Worm (Caenorhabditis elegans) whole organism, midembryonic: ENCODE results near the gene cup-5.

Experiments used
- cog-1 ChIP-seq: sonication (generic microtip); optimal IDR thresholded peaks from 2 replicates; lab custom pipeline; 2016; ENCODE audit warnings: missing genetic modification characterization, missing compliant biosample characterization
- flt-1 ChIP-seq: fragments of 200-800 bp; sonication (Bioruptor generic); IDR thresholded peaks from 2 replicates; pipeline ENCODE4 v1.3.6; 2022; ENCODE audit warnings: missing genetic modification characterization, missing compliant biosample characterization
- ref-1 ChIP-seq: fragments of 200-800 bp; sonication (Bioruptor generic); conservative IDR thresholded peaks from 2 replicates; pipeline ENCODE4 v1.3.6; 2022; ENCODE audit warnings: missing genetic modification reagents, missing genetic modification characterization, missing compliant biosample characterization

DNA sequence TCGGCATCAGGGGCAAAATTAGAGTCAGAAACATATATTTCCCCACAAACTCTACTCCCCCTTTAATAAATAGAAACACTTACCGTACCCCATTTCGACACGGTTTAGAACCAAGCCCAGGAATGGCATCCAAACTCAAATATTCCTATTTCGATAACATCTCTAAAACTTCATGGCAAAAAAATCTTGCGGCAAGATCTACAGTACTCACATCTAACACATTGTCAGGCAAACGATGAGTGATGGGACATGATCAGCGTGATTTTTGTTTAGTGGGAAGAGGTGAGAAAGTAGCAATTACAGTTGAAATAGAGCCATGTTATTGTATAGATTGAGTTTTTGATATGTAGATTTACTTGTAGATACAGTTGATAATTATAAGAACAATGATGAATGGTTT, 33.0 kb upstream of the cup-5 start:
- TF ChIP-seq flt-1 (GFP tag; lab: Robert Waterston, UW): no peak
- TF ChIP-seq cog-1 (tag; lab: Kevin White, UChicago): no peak
- no peak for TF ChIP-seq ref-1 (GFP tag; lab: Robert Waterston, UW)
